Worm (Caenorhabditis elegans) whole organism, late embryonic: ENCODE results near the gene C08B6.5.

Source experiments
- Y22D7AL.16 ChIP-seq: sonication (generic microtip); optimal IDR thresholded peaks from 2 replicates; lab custom pipeline; 2016; ENCODE audit warnings: missing genetic modification characterization, missing compliant biosample characterization
- ceh-14 ChIP-seq: sonication (generic microtip); optimal IDR thresholded peaks from 2 replicates; lab custom pipeline; 2016; ENCODE audit warnings: missing genotype, missing genetic modification characterization, missing compliant biosample characterization
- ceh-18 ChIP-seq: sonication (generic microtip); optimal IDR thresholded peaks from 2 replicates; lab custom pipeline; 2016; ENCODE audit warnings: missing genetic modification characterization, missing compliant biosample characterization
- ceh-19 ChIP-seq: fragments of 200-800 bp; sonication (Bioruptor generic); optimal IDR thresholded peaks from 2 replicates; lab custom pipeline; 2018; ENCODE audit warnings: mild to moderate bottlenecking, missing genetic modification characterization, missing compliant biosample characterization
- ceh-2 ChIP-seq: sonication (generic microtip); optimal IDR thresholded peaks from 2 replicates; lab custom pipeline; 2016; ENCODE audit warnings: missing genotype, missing genetic modification characterization, missing compliant biosample characterization
- ceh-24 ChIP-seq: sonication (generic microtip); optimal IDR thresholded peaks from 2 replicates; lab custom pipeline; 2016; ENCODE audit warnings: mild to moderate bottlenecking, missing genetic modification characterization, missing compliant biosample characterization
- ceh-30 ChIP-seq: fragments of 150-350 bp; optimal IDR thresholded peaks from 2 replicates; lab custom pipeline; 2014; ENCODE audit warnings: missing biosample characterization, missing genetic modification characterization
- ceh-31 ChIP-seq: sonication (generic microtip); optimal IDR thresholded peaks from 2 replicates; lab custom pipeline; 2016; ENCODE audit warnings: missing genetic modification characterization, missing compliant biosample characterization
- ceh-45 ChIP-seq: fragments of 200-800 bp; sonication (Bioruptor generic); IDR thresholded peaks from 2 replicates; pipeline ENCODE4 v1.3.6; 2022; ENCODE audit warnings: missing genetic modification reagents, missing genetic modification characterization, missing compliant biosample characterization
- ceh-6 ChIP-seq: fragments of 200-800 bp; sonication (Bioruptor generic); optimal IDR thresholded peaks from 2 replicates; lab custom pipeline; 2018; ENCODE audit warnings: mild to moderate bottlenecking, missing genetic modification characterization, missing compliant biosample characterization
- dmd-4 ChIP-seq: sonication (generic microtip); optimal IDR thresholded peaks from 2 replicates; lab custom pipeline; 2016; ENCODE audit warnings: borderline replicate concordance, missing genetic modification characterization, missing compliant biosample characterization
- dve-1 ChIP-seq: sonication (generic microtip); optimal IDR thresholded peaks from 2 replicates; lab custom pipeline; 2017; ENCODE audit warnings: antibody characterized with exemption, mild to moderate bottlenecking, missing genetic modification characterization, missing compliant biosample characterization
- elt-2 ChIP-seq: sonication (generic microtip); optimal IDR thresholded peaks from 2 replicates; lab custom pipeline; 2016; ENCODE audit warnings: missing genetic modification reagents, missing genetic modification characterization, missing compliant biosample characterization
- fax-1 ChIP-seq: sonication (generic microtip); optimal IDR thresholded peaks from 2 replicates; lab custom pipeline; 2016; ENCODE audit warnings: missing genotype, missing genetic modification characterization, missing compliant biosample characterization
- fkh-6 ChIP-seq: sonication (generic microtip); optimal IDR thresholded peaks from 2 replicates; lab custom pipeline; 2016; ENCODE audit warnings: missing genetic modification characterization, missing compliant biosample characterization
- gmeb-2 ChIP-seq: sonication (generic microtip); optimal IDR thresholded peaks from 2 replicates; lab custom pipeline; 2016; ENCODE audit warnings: missing genetic modification characterization, inconsistent platforms, missing compliant biosample characterization
- hlh-13 ChIP-seq: fragments of 200-800 bp; sonication (Bioruptor generic); optimal IDR thresholded peaks from 2 replicates; lab custom pipeline; 2018; ENCODE audit warnings: mild to moderate bottlenecking, missing genetic modification characterization, missing compliant biosample characterization
- hlh-30 ChIP-seq: sonication (generic microtip); optimal IDR thresholded peaks from 2 replicates; lab custom pipeline; 2017; ENCODE audit warnings: antibody characterized with exemption, missing genetic modification characterization, missing compliant biosample characterization; ENCODE audit not compliant: insufficient read depth
- hlh-6 ChIP-seq: sonication (generic microtip); optimal IDR thresholded peaks from 2 replicates; lab custom pipeline; 2016; ENCODE audit warnings: missing genotype, missing genetic modification characterization, missing compliant biosample characterization
- hlh-8 ChIP-seq: sonication (generic microtip); optimal IDR thresholded peaks from 2 replicates; lab custom pipeline; 2016; ENCODE audit warnings: missing genotype, missing genetic modification characterization, missing compliant biosample characterization
- lim-6 ChIP-seq: sonication (generic microtip); optimal IDR thresholded peaks from 2 replicates; lab custom pipeline; 2016; ENCODE audit warnings: missing genetic modification characterization, missing compliant biosample characterization
- mec-3 ChIP-seq: sonication (generic microtip); optimal IDR thresholded peaks from 2 replicates; lab custom pipeline; 2016; ENCODE audit warnings: borderline replicate concordance, missing genetic modification characterization, missing compliant biosample characterization
- nfya-1 ChIP-seq: sonication (generic microtip); optimal IDR thresholded peaks from 2 replicates; lab custom pipeline; 2017; ENCODE audit warnings: missing genetic modification characterization, mild to moderate bottlenecking, missing compliant biosample characterization, antibody characterized with exemption, moderate library complexity
- npax-4 ChIP-seq: sonication (generic microtip); optimal IDR thresholded peaks from 2 replicates; lab custom pipeline; 2016; ENCODE audit warnings: missing genetic modification characterization, missing compliant biosample characterization
- odd-2 ChIP-seq: sonication (generic microtip); optimal IDR thresholded peaks from 2 replicates; lab custom pipeline; 2017; ENCODE audit warnings: antibody characterized with exemption, mild to moderate bottlenecking, missing genetic modification characterization, missing compliant biosample characterization
- pha-2 ChIP-seq: sonication (generic microtip); optimal IDR thresholded peaks from 2 replicates; lab custom pipeline; 2017; ENCODE audit warnings: mild to moderate bottlenecking, missing genetic modification characterization, missing compliant biosample characterization
- pha-4 ChIP-seq: fragments of 150-350 bp; optimal IDR thresholded peaks from 2 replicates; lab custom pipeline; 2018; ENCODE audit warnings: missing biosample characterization, missing genetic modification reagents, missing genetic modification characterization
- pqm-1 ChIP-seq: sonication (generic microtip); optimal IDR thresholded peaks from 2 replicates; lab custom pipeline; 2016; ENCODE audit warnings: missing genetic modification characterization, missing compliant biosample characterization
- ref-2 ChIP-seq: sonication (generic microtip); optimal IDR thresholded peaks from 2 replicates; lab custom pipeline; 2016; ENCODE audit warnings: missing genetic modification characterization, missing compliant biosample characterization
- rnt-1 ChIP-seq: sonication (generic microtip); optimal IDR thresholded peaks from 2 replicates; lab custom pipeline; 2016; ENCODE audit warnings: missing genetic modification characterization, missing compliant biosample characterization
- syd-9 ChIP-seq: sonication (generic microtip); optimal IDR thresholded peaks from 2 replicates; lab custom pipeline; 2016; ENCODE audit warnings: mild to moderate bottlenecking, missing genetic modification characterization, moderate library complexity, missing compliant biosample characterization
- tbx-7 ChIP-seq: sonication (generic microtip); optimal IDR thresholded peaks from 2 replicates; lab custom pipeline; 2016; ENCODE audit warnings: missing genotype, missing genetic modification characterization, missing compliant biosample characterization
- ttx-3 ChIP-seq: sonication (generic microtip); optimal IDR thresholded peaks from 2 replicates; lab custom pipeline; 2016; ENCODE audit warnings: missing genetic modification reagents, missing genetic modification characterization, missing compliant biosample characterization
- unc-42 ChIP-seq: sonication (generic microtip); optimal IDR thresholded peaks from 2 replicates; lab custom pipeline; 2016; ENCODE audit warnings: missing genotype, missing genetic modification characterization, missing compliant biosample characterization
- unc-55 ChIP-seq: sonication (generic microtip); optimal IDR thresholded peaks from 2 replicates; lab custom pipeline; 2017; ENCODE audit warnings: missing biosample characterization, missing genetic modification reagents, missing genetic modification characterization
- zip-5 ChIP-seq: sonication (generic microtip); optimal IDR thresholded peaks from 2 replicates; lab custom pipeline; 2016; ENCODE audit warnings: missing genetic modification characterization, missing compliant biosample characterization

Gene C08B6.5

DNA sequence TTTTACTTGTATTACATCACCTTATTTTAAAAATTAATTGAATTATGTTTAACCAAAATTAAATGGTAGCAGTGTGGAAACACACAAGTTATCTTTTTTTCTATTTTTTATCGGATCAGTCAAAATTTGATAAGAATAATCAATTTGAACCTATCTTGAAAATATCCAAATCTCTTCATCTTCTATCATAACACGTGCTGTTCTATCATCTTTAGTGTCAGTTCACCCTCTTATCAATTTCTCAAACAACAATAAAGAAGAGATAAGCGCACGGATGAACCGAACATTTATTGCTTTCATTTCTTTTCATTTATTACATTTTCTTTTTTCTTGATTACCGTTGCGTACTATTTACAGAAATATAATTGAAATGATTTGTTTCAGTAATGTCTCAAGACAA lies 30.5 kb upstream of the C08B6.5 start, which contains the start of gene R04B5.5:
R04B5.5 (plus strand) TSS at position 378 of the 400 bp plus-strand sequence.
- no peak for TF ChIP-seq fax-1 (tag; lab: Kevin White, UChicago)
- TF ChIP-seq ceh-2 = no peak
- TF ChIP-seq ceh-14 (tag; lab: Kevin White, UChicago) = no peak
- peak; percentile 95 for TF ChIP-seq elt-2 (tag; lab: Kevin White, UChicago)
- peak; percentile 1 for TF ChIP-seq unc-55 (GFP tag; lab: Kevin White, UChicago)
- no peak for TF ChIP-seq Y22D7AL.16 (tag; lab: Kevin White, UChicago)
- TF ChIP-seq ceh-45 (GFP tag; lab: Robert Waterston, UW) = no peak
- TF ChIP-seq ceh-19 = no peak
- TF ChIP-seq tbx-7 (tag; lab: Kevin White, UChicago) = no peak
- no peak for TF ChIP-seq hlh-6
- TF ChIP-seq unc-42 = no peak
- TF ChIP-seq pha-2 (tag; lab: Kevin White, UChicago) = no peak
- TF ChIP-seq syd-9 (tag; lab: Kevin White, UChicago) = no peak
- TF ChIP-seq ceh-30 = peak; percentile 59
- no peak for TF ChIP-seq ceh-18 (tag; lab: Kevin White, UChicago)
- no peak for TF ChIP-seq zip-5 (tag; lab: Kevin White, UChicago)
- no peak for TF ChIP-seq ceh-6 (GFP tag; lab: Kevin White, UChicago)
- no peak for TF ChIP-seq ceh-24 (tag; lab: Kevin White, UChicago)

DNA sequence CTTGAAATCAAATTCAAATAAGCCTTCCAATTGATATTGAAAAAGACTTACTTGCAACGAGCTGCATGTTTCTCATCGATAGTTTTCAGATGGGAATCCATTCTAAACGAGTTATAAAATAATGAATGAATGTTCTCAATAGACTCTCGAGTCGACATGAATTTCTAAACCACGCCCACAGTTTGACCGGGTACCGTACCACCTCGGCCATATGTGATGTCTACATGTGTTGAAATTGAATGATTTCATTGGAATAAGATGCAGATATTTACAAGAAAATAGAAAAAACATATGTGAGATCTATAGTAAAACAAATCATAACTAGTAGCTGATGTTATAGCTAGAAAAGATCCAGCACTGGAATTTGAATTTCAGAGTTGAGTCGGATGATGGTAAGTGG lies 27.1 kb upstream of the C08B6.5 start, which contains the start of gene R04B5.7:
R04B5.7 (minus strand) TSS at position 101 of the 400 bp plus-strand sequence.
- TF ChIP-seq ceh-6 (GFP tag; lab: Kevin White, UChicago) (no peak), syd-9 (tag; lab: Kevin White, UChicago) (no peak), ceh-45 (GFP tag; lab: Robert Waterston, UW) (no peak), dmd-4 (no peak), hlh-30 (tag; lab: Kevin White, UChicago) (no peak)

DNA sequence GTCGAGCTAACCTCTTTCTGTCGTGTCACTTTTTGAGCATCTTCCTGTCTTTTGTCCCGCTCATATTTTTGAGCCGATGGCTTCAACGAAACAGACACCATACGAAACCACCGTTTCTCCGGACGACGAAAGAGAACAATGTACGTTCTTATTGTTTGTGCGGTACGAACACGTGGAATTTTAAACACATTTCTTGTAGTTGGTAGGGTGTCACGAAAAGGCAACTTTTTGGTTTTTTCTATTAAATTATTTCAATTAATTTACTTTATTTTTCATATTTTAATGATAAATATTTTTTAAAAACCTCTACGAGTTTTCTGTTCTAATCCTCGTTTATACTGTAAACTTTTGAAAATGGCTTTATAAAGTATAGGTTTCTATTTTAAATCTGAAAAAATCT lies 26.4 kb upstream of the C08B6.5 start, which contains the start of gene R04B5.11:
R04B5.11 (minus strand) TSS at position 101 of the 400 bp plus-strand sequence.
- TF ChIP-seq ref-2 (no peak), hlh-8 (tag; lab: Kevin White, UChicago) (no peak)

DNA sequence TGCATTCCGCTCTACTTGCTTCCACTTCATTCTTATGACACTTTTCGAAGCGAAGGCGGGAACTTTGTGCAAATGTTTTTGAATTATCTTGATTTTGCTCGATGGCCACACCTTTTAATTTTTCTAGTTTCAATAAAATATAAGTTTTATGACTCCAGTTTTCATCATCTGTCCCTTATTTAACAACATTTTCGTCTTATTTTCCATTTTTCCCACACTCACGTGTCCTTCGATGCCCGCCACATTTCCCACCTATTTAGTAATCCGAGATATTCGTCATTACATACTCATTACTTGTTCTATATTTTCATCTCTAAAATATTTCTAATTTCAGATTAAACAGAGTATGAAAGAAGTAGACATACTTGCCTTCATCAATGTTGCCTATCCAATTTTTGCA lies 23.2 kb upstream of the C08B6.5 start, which contains the start of gene srd-49:
srd-49 (plus strand) TSS at position 301 of the 400 bp plus-strand sequence.
- TF ChIP-seq lim-6 = no peak
- TF ChIP-seq zip-5 (tag; lab: Kevin White, UChicago) = no peak
- TF ChIP-seq tbx-7 (tag; lab: Kevin White, UChicago) = no peak
- no peak for TF ChIP-seq elt-2 (tag; lab: Kevin White, UChicago)
- TF ChIP-seq gmeb-2 = no peak
- TF ChIP-seq ceh-31 (tag; lab: Kevin White, UChicago) = no peak
- TF ChIP-seq dmd-4 = no peak
- TF ChIP-seq pqm-1 (tag; lab: Kevin White, UChicago) = no peak
- TF ChIP-seq pha-4 (tag; lab: Kevin White, UChicago) = no peak
- TF ChIP-seq dve-1 (tag; lab: Kevin White, UChicago) = no peak
- no peak for TF ChIP-seq hlh-13
- no peak for TF ChIP-seq ceh-24 (tag; lab: Kevin White, UChicago)
- no peak for TF ChIP-seq npax-4
- no peak for TF ChIP-seq mec-3 (tag; lab: Kevin White, UChicago)
- no peak for TF ChIP-seq rnt-1 (tag; lab: Kevin White, UChicago)
- TF ChIP-seq fkh-6 = no peak
- TF ChIP-seq odd-2 (tag; lab: Kevin White, UChicago) = no peak
- no peak for TF ChIP-seq ttx-3 (tag; lab: Kevin White, UChicago)
- TF ChIP-seq nfya-1 = no peak
- TF ChIP-seq, all 69 proteins: peak for 0
